Fruit fly (Drosophila melanogaster) whole organism, embryonic: ENCODE measurements around the gene slow.

Experiments
- CG10462 ChIP-seq: fragments of 200-800 bp; sonication (Bioruptor generic); optimal IDR thresholded peaks from 2 replicates; lab custom pipeline; 2016; ENCODE audit warnings: missing biosample characterization, missing genetic modification characterization
- CG11695 ChIP-seq: fragments of 200-800 bp; sonication (Bioruptor generic); IDR thresholded peaks from 3 replicates; pipeline ENCODE4 v1.3.6; 2022; ENCODE audit warnings: missing biosample characterization, missing genetic modification characterization
- CG11723 ChIP-seq: fragments of 200-800 bp; sonication (Bioruptor generic); optimal IDR thresholded peaks from 2 replicates; lab custom pipeline; 2017; ENCODE audit warnings: missing biosample characterization, mild to moderate bottlenecking, missing genetic modification characterization
- CG12769 ChIP-seq: fragments of 200-800 bp; sonication (Bioruptor generic); optimal IDR thresholded peaks from 2 replicates; lab custom pipeline; 2019; ENCODE audit warnings: missing biosample characterization, mild to moderate bottlenecking, missing genetic modification characterization, moderate library complexity
- CG15696 ChIP-seq: fragments of 200-800 bp; sonication (Bioruptor generic); optimal IDR thresholded peaks from 2 replicates; lab custom pipeline; 2019; ENCODE audit warnings: missing biosample characterization, mild to moderate bottlenecking, missing genetic modification characterization, moderate library complexity
- CG1602 ChIP-seq: fragments of 200-800 bp; sonication (Bioruptor generic); optimal IDR thresholded peaks from 3 replicates; lab custom pipeline; 2016; ENCODE audit warnings: missing biosample characterization, missing genetic modification characterization
- CG16813 ChIP-seq: fragments of 200-800 bp; sonication (Bioruptor generic); IDR thresholded peaks from 3 replicates; pipeline ENCODE4 v1.3.6; 2022; ENCODE audit warnings: missing biosample characterization, missing genetic modification characterization; ENCODE audit not compliant: partially characterized antibody
- CG33213 ChIP-seq: fragments of 200-800 bp; sonication (Bioruptor generic); optimal IDR thresholded peaks from 3 replicates; lab custom pipeline; 2016; ENCODE audit warnings: missing biosample characterization, missing genetic modification characterization
- CG3407 ChIP-seq: fragments of 200-800 bp; sonication (Bioruptor generic); optimal IDR thresholded peaks from 2 replicates; lab custom pipeline; 2018; ENCODE audit warnings: missing biosample characterization, mild to moderate bottlenecking, missing genetic modification characterization
- CG34376 ChIP-seq: fragments of 200-800 bp; sonication (Bioruptor generic); optimal IDR thresholded peaks from 2 replicates; lab custom pipeline; 2018; ENCODE audit warnings: missing biosample characterization, mild to moderate bottlenecking, missing genetic modification characterization
- CG3838 ChIP-seq: fragments of 200-800 bp; sonication (Bioruptor generic); optimal IDR thresholded peaks from 3 replicates; lab custom pipeline; 2016; ENCODE audit warnings: missing biosample characterization, missing genetic modification characterization
- CG42726 ChIP-seq: fragments of 200-800 bp; sonication (Bioruptor generic); IDR thresholded peaks from 2 replicates; pipeline ENCODE4 v1.3.6; 2022; ENCODE audit warnings: missing biosample characterization, missing genetic modification characterization; ENCODE audit not compliant: partially characterized antibody
- CG4854 ChIP-seq: fragments of 200-800 bp; sonication (Bioruptor generic); optimal IDR thresholded peaks from 2 replicates; lab custom pipeline; 2016; ENCODE audit warnings: missing biosample characterization, missing genetic modification characterization, inconsistent platforms
- CG6689 ChIP-seq: fragments of 200-800 bp; sonication (Bioruptor generic); IDR thresholded peaks from 2 replicates; pipeline ENCODE4 v1.3.6; 2022; ENCODE audit warnings: missing biosample characterization, missing genetic modification characterization
- CG8944 ChIP-seq: fragments of 200-800 bp; sonication (Bioruptor generic); optimal IDR thresholded peaks from 3 replicates; lab custom pipeline; 2016; ENCODE audit warnings: missing biosample characterization, missing genetic modification characterization
- CG9797 ChIP-seq: fragments of 200-800 bp; sonication (Bioruptor generic); optimal IDR thresholded peaks from 3 replicates; lab custom pipeline; 2018; ENCODE audit warnings: missing biosample characterization, mild to moderate bottlenecking, missing genetic modification characterization
- CTCF ChIP-seq: fragments of 200-800 bp; sonication (Bioruptor generic); optimal IDR thresholded peaks from 2 replicates; lab custom pipeline; 2017; ENCODE audit warnings: missing biosample characterization, mild to moderate bottlenecking, missing genetic modification characterization, moderate library complexity
- CkIIα-i1 ChIP-seq: fragments of 200-800 bp; sonication (Bioruptor generic); IDR thresholded peaks from 2 replicates; pipeline ENCODE4 v1.3.6; 2022; ENCODE audit warnings: missing biosample characterization, missing genetic modification characterization
- Dbx ChIP-seq: fragments of 200-800 bp; sonication (Bioruptor generic); IDR thresholded peaks from 3 replicates; pipeline ENCODE4 v1.3.6; 2022; ENCODE audit warnings: missing biosample characterization, missing genetic modification characterization
- Dek ChIP-seq: fragments of 200-800 bp; sonication (Bioruptor generic); optimal IDR thresholded peaks from 3 replicates; lab custom pipeline; 2019; ENCODE audit warnings: missing biosample characterization, mild to moderate bottlenecking, missing genetic modification characterization, moderate library complexity
- Dip3 ChIP-seq: fragments of 200-800 bp; sonication (Bioruptor generic); optimal IDR thresholded peaks from 3 replicates; lab custom pipeline; 2016; ENCODE audit warnings: missing biosample characterization, missing genetic modification characterization
- Dll ChIP-seq: fragments of 200-800 bp; sonication (Bioruptor generic); IDR thresholded peaks from 4 replicates; pipeline ENCODE4 v1.3.6; 2022; ENCODE audit warnings: missing biosample characterization, missing genetic modification characterization; ENCODE audit not compliant: partially characterized antibody
- Gsc ChIP-seq: fragments of 200-800 bp; sonication (Bioruptor generic); IDR thresholded peaks from 2 replicates; pipeline ENCODE4 v1.3.6; 2022; ENCODE audit warnings: missing biosample characterization, missing genetic modification characterization
- HLH4C ChIP-seq: fragments of 200-800 bp; sonication (Bioruptor generic); IDR thresholded peaks from 3 replicates; pipeline ENCODE4 v1.3.6; 2022; ENCODE audit warnings: missing biosample characterization, missing genetic modification characterization; ENCODE audit not compliant: partially characterized antibody
- HmgD ChIP-seq: fragments of 200-800 bp; sonication (Bioruptor generic); optimal IDR thresholded peaks from 3 replicates; lab custom pipeline; 2016; ENCODE audit warnings: missing biosample characterization, missing genetic modification characterization
- Hr51 ChIP-seq, 2 experiments: fragments of 200-800 bp; sonication (Bioruptor generic); optimal IDR thresholded peaks; 2 replicates in 1 of 2; 3 replicates in 1 of 2; lab custom pipeline; 2016 to 2018; ENCODE audit warnings: missing biosample characterization in 2 of 2, missing genetic modification characterization in 2 of 2, mild to moderate bottlenecking in 1 of 2, moderate library complexity in 1 of 2
- Oaz ChIP-seq: fragments of 200-800 bp; sonication (Bioruptor generic); IDR thresholded peaks from 2 replicates; pipeline ENCODE4 v1.3.6; 2022; ENCODE audit warnings: missing biosample characterization, missing genetic modification characterization
- Optix ChIP-seq: fragments of 200-800 bp; sonication (Bioruptor generic); IDR thresholded peaks from 3 replicates; pipeline ENCODE4 v1.3.6; 2022; ENCODE audit warnings: missing biosample characterization, missing genetic modification characterization
- Sin3A ChIP-seq: fragments of >200 bp; optimal IDR thresholded peaks from 2 replicates; lab custom pipeline; 2018
- Six4 ChIP-seq: fragments of 200-800 bp; sonication (Bioruptor generic); optimal IDR thresholded peaks from 2 replicates; lab custom pipeline; 2016; ENCODE audit warnings: missing biosample characterization, missing genetic modification characterization
- Xbp1 ChIP-seq: fragments of 200-800 bp; sonication (Bioruptor generic); optimal IDR thresholded peaks from 3 replicates; lab custom pipeline; 2016; ENCODE audit warnings: missing biosample characterization, mild to moderate bottlenecking, missing genetic modification characterization
- YL-1 ChIP-seq: fragments of 200-800 bp; sonication (Bioruptor generic); optimal IDR thresholded peaks from 3 replicates; lab custom pipeline; 2017; ENCODE audit warnings: missing biosample characterization, mild to moderate bottlenecking, missing genetic modification characterization
- ash1 ChIP-seq: fragments of 200-800 bp; sonication (Bioruptor generic); optimal IDR thresholded peaks from 2 replicates; lab custom pipeline; 2018; ENCODE audit warnings: missing biosample characterization, mild to moderate bottlenecking, missing genetic modification characterization
- bbx ChIP-seq: fragments of 200-800 bp; sonication (Bioruptor generic); IDR thresholded peaks from 2 replicates; pipeline ENCODE4 v1.3.6; 2022; ENCODE audit warnings: missing biosample characterization, missing genetic modification characterization; ENCODE audit not compliant: partially characterized antibody
- cg ChIP-seq: fragments of 200-800 bp; sonication (Bioruptor generic); optimal IDR thresholded peaks from 3 replicates; lab custom pipeline; 2019; ENCODE audit warnings: missing biosample characterization, mild to moderate bottlenecking, missing genetic modification characterization, moderate library complexity
- fd64A ChIP-seq: fragments of 200-800 bp; sonication (Bioruptor generic); optimal IDR thresholded peaks from 3 replicates; lab custom pipeline; 2018; ENCODE audit warnings: missing biosample characterization, mild to moderate bottlenecking, missing genetic modification characterization
- fd96Cb ChIP-seq: fragments of 200-800 bp; sonication (Bioruptor generic); optimal IDR thresholded peaks from 2 replicates; lab custom pipeline; 2018; ENCODE audit warnings: missing biosample characterization, mild to moderate bottlenecking, missing genetic modification characterization, moderate library complexity
- fru ChIP-seq: fragments of >200 bp; optimal IDR thresholded peaks from 2 replicates; lab custom pipeline; 2017
- hkb ChIP-seq, 2 experiments: fragments of 200-800 bp in 1 of 2; fragments of >200 bp in 1 of 2; sonication (Bioruptor generic) in 1 of 2; IDR thresholded peaks in 1 of 2; optimal IDR thresholded peaks in 1 of 2; 2 replicates each; pipeline versions ENCODE4 v1.3.6 to Lab custom; 2017 to 2022; ENCODE audit warnings: missing biosample characterization in 1 of 2, missing genetic modification characterization in 1 of 2
- inv ChIP-seq: fragments of 200-800 bp; sonication (Bioruptor generic); IDR thresholded peaks from 2 replicates; pipeline ENCODE4 v1.3.6; 2022; ENCODE audit warnings: missing biosample characterization, missing genetic modification characterization; ENCODE audit not compliant: partially characterized antibody
- jing ChIP-seq: fragments of 200-800 bp; sonication (Bioruptor generic); optimal IDR thresholded peaks from 2 replicates; lab custom pipeline; 2018; ENCODE audit warnings: missing biosample characterization, mild to moderate bottlenecking, missing genetic modification characterization
- nerfin-2 ChIP-seq: fragments of 200-800 bp; sonication (Bioruptor generic); IDR thresholded peaks from 2 replicates; pipeline ENCODE4 v1.3.6; 2022; ENCODE audit warnings: missing biosample characterization, missing genetic modification characterization; ENCODE audit not compliant: partially characterized antibody
- odd ChIP-seq: fragments of 200-800 bp; sonication (Bioruptor generic); optimal IDR thresholded peaks from 2 replicates; lab custom pipeline; 2017; ENCODE audit warnings: missing biosample characterization, mild to moderate bottlenecking, missing genetic modification characterization
- pfk ChIP-seq: fragments of 200-800 bp; sonication (Bioruptor generic); optimal IDR thresholded peaks from 2 replicates; lab custom pipeline; 2018; ENCODE audit warnings: missing biosample characterization, mild to moderate bottlenecking, missing genetic modification characterization, moderate library complexity
- prd ChIP-seq, 3 experiments: fragments of >200 bp in 2 of 3; fragments of 200-800 bp in 1 of 3; sonication (Bioruptor generic) in 1 of 3; optimal IDR thresholded peaks in 2 of 3; IDR thresholded peaks in 1 of 3; 2 replicates in 2 of 3; 3 replicates in 1 of 3; pipeline versions ENCODE4 v1.3.6 to Lab custom; 2017 to 2022; ENCODE audit warnings: missing biosample characterization in 1 of 3, missing genetic modification characterization in 1 of 3
- sens-2 ChIP-seq: fragments of 200-800 bp; sonication (Bioruptor generic); IDR thresholded peaks from 2 replicates; pipeline ENCODE4 v1.3.6; 2022; ENCODE audit warnings: missing biosample characterization, missing genetic modification characterization
- slbo ChIP-seq: fragments of 200-800 bp; sonication (Bioruptor generic); IDR thresholded peaks from 2 replicates; pipeline ENCODE4 v1.3.6; 2022; ENCODE audit warnings: missing biosample characterization, missing genetic modification characterization
- sug ChIP-seq: fragments of 200-800 bp; optimal IDR thresholded peaks from 2 replicates; lab custom pipeline; 2019; ENCODE audit warnings: missing biosample characterization, mild to moderate bottlenecking, missing genetic modification characterization, moderate library complexity
- unpg ChIP-seq: fragments of 200-800 bp; sonication (Bioruptor generic); optimal IDR thresholded peaks from 3 replicates; lab custom pipeline; 2018; ENCODE audit warnings: missing biosample characterization, mild to moderate bottlenecking, missing genetic modification characterization, moderate library complexity
- yki ChIP-seq: fragments of >200 bp; optimal IDR thresholded peaks from 3 replicates; lab custom pipeline; 2018
- zfh2 ChIP-seq: fragments of 200-800 bp; sonication (Bioruptor generic); optimal IDR thresholded peaks from 2 replicates; lab custom pipeline; 2016; ENCODE audit warnings: missing biosample characterization, missing genetic modification characterization

The slow gene

DNA sequence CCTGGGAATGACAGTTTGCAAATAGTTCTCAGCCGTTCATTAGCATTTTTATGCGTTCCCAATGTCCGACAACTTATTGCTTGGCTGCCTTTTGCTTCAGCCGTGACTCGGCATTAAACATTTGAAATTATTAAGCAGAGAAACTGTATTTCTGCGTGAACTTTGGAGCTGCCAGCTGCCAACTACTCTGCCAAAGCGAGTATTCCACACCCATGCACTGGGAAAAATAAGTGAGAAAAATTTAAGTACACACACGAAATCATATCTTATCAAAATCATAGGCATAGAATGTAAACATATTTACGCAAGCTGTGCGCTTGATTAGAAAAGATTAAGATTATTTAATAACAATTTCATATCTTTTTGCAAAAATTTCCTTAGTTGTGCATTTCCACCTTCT, 28.7 kb downstream of the slow start (continued):
- TF ChIP-seq nerfin-2: no peak
- TF ChIP-seq Gsc (GFP tag; lab: Robert Waterston, UW): 0 out of 2 replicates have a peak, but pooled peaks have one; percentile 6
- no peak for TF ChIP-seq bbx
- no peak for TF ChIP-seq fd96Cb (tag; lab: Kevin White, UChicago)
- no peak for TF ChIP-seq fru (lab: Kevin White, UChicago)
- no peak for TF ChIP-seq cg (GFP tag; lab: Kevin White, UChicago)
- TF ChIP-seq Hr51 (GFP tag; optimal IDR thresholded peaks at IDR 0.05; lab: Kevin White, UChicago): peak in 1 of 2 experiments; percentile 42
- TF ChIP-seq HLH4C (GFP tag; lab: Robert Waterston, UW): no peak
- no peak for TF ChIP-seq CG15696 (tag; lab: Kevin White, UChicago)
- no peak for TF ChIP-seq CG33213
- TF ChIP-seq Dll: no peak
- TF ChIP-seq CG4854 (GFP tag; lab: Kevin White, UChicago): no peak
- no peak for TF ChIP-seq odd
- TF ChIP-seq unpg (GFP tag; lab: Kevin White, UChicago): peak; percentile 49
- TF ChIP-seq CG8944 (GFP tag; lab: Kevin White, UChicago): peak; percentile 12
- peak; percentile 24 for TF ChIP-seq jing (GFP tag; lab: Kevin White, UChicago)
- TF ChIP-seq CG16813: no peak
- TF ChIP-seq zfh2 (GFP tag; lab: Kevin White, UChicago): peak; percentile 10
- TF ChIP-seq slbo: peak; percentile 84
- no peak for TF ChIP-seq ash1 (GFP tag; lab: Kevin White, UChicago)
- TF ChIP-seq CG9797: no peak
- TF ChIP-seq CG10462 (GFP tag; lab: Kevin White, UChicago): no peak
- TF ChIP-seq YL-1: no peak
- TF ChIP-seq Dip3 (GFP tag; lab: Kevin White, UChicago): peak; percentile 20
- no peak for TF ChIP-seq CG3407 (GFP tag; lab: Kevin White, UChicago)
- TF ChIP-seq CG42726 (GFP tag; lab: Robert Waterston, UW): no peak
- no peak for TF ChIP-seq Dek (tag; lab: Kevin White, UChicago)
- TF ChIP-seq yki (lab: Kevin White, UChicago): no peak
- no peak for TF ChIP-seq prd (optimal IDR thresholded peaks at IDR 0.05; lab: Kevin White, UChicago)
- peak; percentile 65 for TF ChIP-seq prd (GFP tag; IDR thresholded peaks at IDR 0.05; lab: Robert Waterston, UW)
- no peak for TF ChIP-seq Six4
- peak; percentile 64 for TF ChIP-seq Xbp1 (GFP tag; lab: Kevin White, UChicago)
- peak; percentile 29; the same call in 2 of the 3 replicates for TF ChIP-seq CG11695 (GFP tag; lab: Robert Waterston, UW)
- no peak for TF ChIP-seq fd64A
- TF ChIP-seq CG3838 (GFP tag; lab: Kevin White, UChicago): no peak
- peak; percentile 66 for TF ChIP-seq CG6689 (GFP tag; lab: Robert Waterston, UW)
- no peak for TF ChIP-seq inv
- peak; percentile 64; the same call in 2 of the 3 replicates for TF ChIP-seq Dbx (GFP tag; lab: Robert Waterston, UW)
- TF ChIP-seq CG12769 (tag; lab: Kevin White, UChicago): peak; percentile 74
- no peak for TF ChIP-seq CTCF
- TF ChIP-seq hkb (optimal IDR thresholded peaks at IDR 0.05; lab: Kevin White, UChicago): no peak
- TF ChIP-seq hkb (GFP tag; IDR thresholded peaks at IDR 0.05; lab: Robert Waterston, UW): peak; percentile 48
- TF ChIP-seq pfk (GFP tag; lab: Kevin White, UChicago): no peak
- no peak for TF ChIP-seq CG11723 (GFP tag; lab: Kevin White, UChicago)
- TF ChIP-seq Optix: peak; percentile 61; the same call in 2 of the 3 replicates
- TF ChIP-seq HmgD (GFP tag; lab: Kevin White, UChicago): no peak
- TF ChIP-seq Oaz (GFP tag; lab: Robert Waterston, UW): peak; percentile 40; the same call in 1 of the 2 replicates
- TF ChIP-seq CG1602 (GFP tag; lab: Kevin White, UChicago): no peak
- TF ChIP-seq sens-2 (GFP tag; lab: Robert Waterston, UW): peak; percentile 49; the same call in 1 of the 2 replicates
- no peak for TF ChIP-seq Sin3A (lab: Kevin White, UChicago)
- TF ChIP-seq sug (tag; lab: Kevin White, UChicago): peak; percentile 43
- TF ChIP-seq CG34376 (GFP tag; lab: Kevin White, UChicago): peak; percentile 74
- TF ChIP-seq CkIIα-i1 (GFP tag; lab: Robert Waterston, UW): no peak
